Worm (Caenorhabditis elegans) whole organism, midembryonic: ENCODE data around the gene E02H4.5.

ENCODE experiments used
- cog-1 ChIP-seq: sonication (generic microtip); optimal IDR thresholded peaks from 2 replicates; lab custom pipeline; 2016; ENCODE audit warnings: missing genetic modification characterization, missing compliant biosample characterization
- ztf-23 ChIP-seq: fragments of 200-800 bp; sonication (Bioruptor generic); IDR thresholded peaks from 2 replicates; pipeline ENCODE4 v1.3.6; 2022; ENCODE audit warnings: missing genetic modification reagents, missing genetic modification characterization, missing compliant biosample characterization

- no peak for TF ChIP-seq ztf-23 (GFP tag; lab: Robert Waterston, UW)
- no peak for TF ChIP-seq cog-1 (tag; lab: Kevin White, UChicago)
Measured at ce11 chrX:14252042-14252441, 2.9 kb downstream of the E02H4.5 start, which contains the start of gene E02H4.6.
